Worm (Caenorhabditis elegans) whole organism, L2 larva: ENCODE measurements around the gene T25B9.1.

Source experiments
- alr-1 ChIP-seq: fragments of 150-350 bp; optimal IDR thresholded peaks from 2 replicates; lab custom pipeline; 2014; ENCODE audit warnings: missing biosample characterization, missing genetic modification characterization
- blmp-1 ChIP-seq: sonication (generic microtip); optimal IDR thresholded peaks from 2 replicates; lab custom pipeline; 2017; ENCODE audit warnings: missing genetic modification characterization, mild to moderate bottlenecking, missing compliant biosample characterization, antibody characterized with exemption, moderate library complexity; ENCODE audit not compliant: insufficient read depth
- ceh-16 ChIP-seq: fragments of 150-350 bp; optimal IDR thresholded peaks from 2 replicates; lab custom pipeline; 2014; ENCODE audit warnings: missing biosample characterization, missing genetic modification characterization
- ceh-82 ChIP-seq: fragments of 150-350 bp; optimal IDR thresholded peaks from 2 replicates; lab custom pipeline; 2014; ENCODE audit warnings: missing biosample characterization, missing genetic modification characterization
- dmd-4 ChIP-seq: sonication (generic microtip); optimal IDR thresholded peaks from 2 replicates; lab custom pipeline; 2017; ENCODE audit warnings: missing biosample characterization, missing genetic modification characterization
- fos-1 ChIP-seq: fragments of 150-350 bp; optimal IDR thresholded peaks from 2 replicates; lab custom pipeline; 2014; ENCODE audit warnings: missing biosample characterization, missing genetic modification characterization
- nhr-12 ChIP-seq: fragments of 150-350 bp; optimal IDR thresholded peaks from 2 replicates; lab custom pipeline; 2014; ENCODE audit warnings: missing biosample characterization, missing genetic modification characterization
- nhr-77 ChIP-seq: fragments of 150-350 bp; optimal IDR thresholded peaks from 2 replicates; lab custom pipeline; 2014; ENCODE audit warnings: missing biosample characterization, missing genetic modification characterization
- peb-1 ChIP-seq: fragments of 150-350 bp; optimal IDR thresholded peaks from 2 replicates; lab custom pipeline; 2014; ENCODE audit warnings: missing biosample characterization, missing genetic modification characterization
- skn-1 ChIP-seq: sonication (generic microtip); optimal IDR thresholded peaks from 2 replicates; lab custom pipeline; 2017; ENCODE audit warnings: missing biosample characterization, missing genetic modification characterization
- zag-1 ChIP-seq: fragments of 150-350 bp; optimal IDR thresholded peaks from 2 replicates; lab custom pipeline; 2014; ENCODE audit warnings: missing biosample characterization, missing genetic modification characterization
- ztf-11 ChIP-seq: sonication (generic microtip); optimal IDR thresholded peaks from 2 replicates; lab custom pipeline; 2017; ENCODE audit warnings: missing biosample characterization, missing genetic modification characterization

ce11 chrIV:10784085-10784484 is 34.1 kb upstream of the T25B9.1 start:
- no peak for TF ChIP-seq nhr-77 (tag; lab: Kevin White, UChicago)
- TF ChIP-seq alr-1, result no peak
- TF ChIP-seq blmp-1 (tag; lab: Kevin White, UChicago), result peak; percentile 70
- no peak for TF ChIP-seq ceh-16 (tag; lab: Kevin White, UChicago)
- TF ChIP-seq zag-1, result no peak
- TF ChIP-seq nhr-12 (tag; lab: Kevin White, UChicago), result no peak
- TF ChIP-seq ceh-82 (tag; lab: Kevin White, UChicago), result no peak
- TF ChIP-seq ztf-11, result no peak
- TF ChIP-seq skn-1 (tag; lab: Kevin White, UChicago), result no peak
- TF ChIP-seq dmd-4 (tag; lab: Kevin White, UChicago), result no peak
- TF ChIP-seq peb-1, result no peak
- peak; percentile 27 for TF ChIP-seq fos-1 (tag; lab: Kevin White, UChicago)
